Fruit fly (Drosophila melanogaster) whole organism, embryonic: ENCODE results near the gene twe.

Experiments used
- Adf1 ChIP-seq: fragments of 200-800 bp; sonication (Bioruptor generic); IDR thresholded peaks from 2 replicates; pipeline ENCODE4 v1.3.6; 2022; ENCODE audit warnings: missing biosample characterization, missing genetic modification characterization
- CG10462 ChIP-seq: fragments of 200-800 bp; sonication (Bioruptor generic); optimal IDR thresholded peaks from 2 replicates; lab custom pipeline; 2016; ENCODE audit warnings: missing biosample characterization, missing genetic modification characterization
- CG10979 ChIP-seq: fragments of 200-800 bp; sonication (Bioruptor generic); optimal IDR thresholded peaks from 2 replicates; lab custom pipeline; 2018; ENCODE audit warnings: missing biosample characterization, mild to moderate bottlenecking, missing genetic modification characterization, moderate library complexity
- CG12769 ChIP-seq: fragments of 200-800 bp; sonication (Bioruptor generic); optimal IDR thresholded peaks from 2 replicates; lab custom pipeline; 2019; ENCODE audit warnings: missing biosample characterization, mild to moderate bottlenecking, missing genetic modification characterization, moderate library complexity
- CG14710 ChIP-seq: fragments of 200-800 bp; sonication (Bioruptor generic); optimal IDR thresholded peaks from 3 replicates; lab custom pipeline; 2019; ENCODE audit warnings: missing biosample characterization, mild to moderate bottlenecking, missing genetic modification characterization, moderate library complexity
- CG14860 ChIP-seq: fragments of 200-800 bp; sonication (Bioruptor generic); IDR thresholded peaks from 3 replicates; pipeline ENCODE4 v1.3.6; 2022; ENCODE audit warnings: missing biosample characterization, missing genetic modification characterization; ENCODE audit not compliant: partially characterized antibody
- CG15011 ChIP-seq: fragments of 200-800 bp; sonication (Bioruptor generic); optimal IDR thresholded peaks from 3 replicates; lab custom pipeline; 2018; ENCODE audit warnings: missing biosample characterization, mild to moderate bottlenecking, missing genetic modification characterization
- CG16779 ChIP-seq: fragments of 200-800 bp; sonication (Bioruptor generic); IDR thresholded peaks from 2 replicates; pipeline ENCODE4 v1.3.6; 2022; ENCODE audit warnings: missing biosample characterization, missing genetic modification characterization
- CG17568 ChIP-seq: fragments of 200-800 bp; sonication (Bioruptor generic); optimal IDR thresholded peaks from 2 replicates; lab custom pipeline; 2018; ENCODE audit warnings: missing biosample characterization, mild to moderate bottlenecking, missing genetic modification characterization, moderate library complexity
- CG17912 ChIP-seq: fragments of 200-800 bp; sonication (Bioruptor generic); optimal IDR thresholded peaks from 2 replicates; lab custom pipeline; 2018; ENCODE audit warnings: missing biosample characterization, mild to moderate bottlenecking, missing genetic modification characterization
- CG3065 ChIP-seq: fragments of 200-800 bp; sonication (Bioruptor generic); optimal IDR thresholded peaks from 2 replicates; lab custom pipeline; 2016; ENCODE audit warnings: missing biosample characterization, missing genetic modification characterization
- CG31224 ChIP-seq: fragments of 200-800 bp; sonication (Bioruptor generic); IDR thresholded peaks from 2 replicates; pipeline ENCODE4 v1.3.6; 2022; ENCODE audit warnings: missing biosample characterization, missing genetic modification characterization
- CG31441 ChIP-seq: fragments of 200-800 bp; sonication (Bioruptor generic); IDR thresholded peaks from 2 replicates; pipeline ENCODE4 v1.3.6; 2022; ENCODE audit warnings: missing biosample characterization, missing genetic modification characterization
- CG34422 ChIP-seq: fragments of 200-800 bp; sonication (Bioruptor generic); IDR thresholded peaks from 3 replicates; pipeline ENCODE4 v1.3.6; 2022; ENCODE audit warnings: missing biosample characterization, missing genetic modification characterization
- CG8281 ChIP-seq: fragments of 200-800 bp; sonication (Bioruptor generic); optimal IDR thresholded peaks from 2 replicates; lab custom pipeline; 2018; ENCODE audit warnings: missing biosample characterization, mild to moderate bottlenecking, missing genetic modification characterization, moderate library complexity
- CG8924 ChIP-seq: fragments of 200-800 bp; optimal IDR thresholded peaks from 3 replicates; lab custom pipeline; 2019; ENCODE audit warnings: missing biosample characterization, mild to moderate bottlenecking, missing genetic modification characterization, moderate library complexity
- CG9817 ChIP-seq: fragments of 200-800 bp; sonication (Bioruptor generic); optimal IDR thresholded peaks from 2 replicates; lab custom pipeline; 2018; ENCODE audit warnings: missing biosample characterization, mild to moderate bottlenecking, missing genetic modification characterization, moderate library complexity
- CTCF ChIP-seq: fragments of 200-800 bp; sonication (Bioruptor generic); optimal IDR thresholded peaks from 2 replicates; lab custom pipeline; 2017; ENCODE audit warnings: missing biosample characterization, mild to moderate bottlenecking, missing genetic modification characterization, moderate library complexity
- CrebB ChIP-seq: fragments of 200-800 bp; sonication (Bioruptor generic); optimal IDR thresholded peaks from 3 replicates; lab custom pipeline; 2018; ENCODE audit warnings: missing biosample characterization, mild to moderate bottlenecking, missing genetic modification characterization
- Dad ChIP-seq: fragments of 200-800 bp; sonication (Bioruptor generic); optimal IDR thresholded peaks from 3 replicates; lab custom pipeline; 2016; ENCODE audit warnings: missing biosample characterization, missing genetic modification characterization
- Elba2 ChIP-seq: fragments of 200-800 bp; sonication (Bioruptor generic); optimal IDR thresholded peaks from 3 replicates; lab custom pipeline; 2016; ENCODE audit warnings: missing biosample characterization, missing genetic modification characterization
- HLH3B ChIP-seq: fragments of 200-800 bp; sonication (Bioruptor generic); IDR thresholded peaks from 2 replicates; pipeline ENCODE4 v1.3.6; 2022; ENCODE audit warnings: missing biosample characterization, missing genetic modification characterization
- HLH54F ChIP-seq: fragments of 200-800 bp; sonication (Bioruptor generic); optimal IDR thresholded peaks from 3 replicates; lab custom pipeline; 2016; ENCODE audit warnings: missing biosample characterization, missing genetic modification characterization
- Lhr ChIP-seq: fragments of 200-800 bp; sonication (Bioruptor generic); optimal IDR thresholded peaks from 3 replicates; lab custom pipeline; 2017; ENCODE audit warnings: mild to moderate bottlenecking, missing biosample characterization, missing genetic modification reagents, missing genetic modification characterization
- Lim3 ChIP-seq: fragments of 200-800 bp; sonication (Bioruptor generic); IDR thresholded peaks from 2 replicates; pipeline ENCODE4 v1.3.6; 2022; ENCODE audit warnings: missing biosample characterization, missing genetic modification characterization
- MESR4 ChIP-seq: fragments of 200-800 bp; sonication (Bioruptor generic); optimal IDR thresholded peaks from 2 replicates; lab custom pipeline; 2018; ENCODE audit warnings: missing biosample characterization, mild to moderate bottlenecking, missing genetic modification characterization, moderate library complexity
- Mad ChIP-seq: fragments of 200-800 bp; sonication (Bioruptor generic); optimal IDR thresholded peaks from 2 replicates; lab custom pipeline; 2016; ENCODE audit warnings: missing biosample characterization, missing genetic modification characterization
- NC2α ChIP-seq: fragments of 200-800 bp; sonication (Bioruptor generic); optimal IDR thresholded peaks from 2 replicates; lab custom pipeline; 2016; ENCODE audit warnings: missing biosample characterization, missing genetic modification characterization
- Oli ChIP-seq: fragments of 200-800 bp; sonication (Bioruptor generic); optimal IDR thresholded peaks from 2 replicates; lab custom pipeline; 2018; ENCODE audit warnings: missing biosample characterization, mild to moderate bottlenecking, missing genetic modification characterization, moderate library complexity
- Scr ChIP-seq: fragments of 200-800 bp; sonication (Bioruptor generic); IDR thresholded peaks from 2 replicates; pipeline ENCODE4 v1.3.6; 2022; ENCODE audit warnings: missing biosample characterization, missing genetic modification characterization; ENCODE audit not compliant: partially characterized antibody
- Taf1 ChIP-seq: fragments of 200-800 bp; sonication (Bioruptor generic); IDR thresholded peaks from 2 replicates; pipeline ENCODE4 v1.3.6; 2022; ENCODE audit warnings: missing biosample characterization, missing genetic modification characterization
- cad ChIP-seq: fragments of >200 bp; optimal IDR thresholded peaks from 2 replicates; lab custom pipeline; 2017; ENCODE audit warnings: missing biosample characterization, missing genetic modification characterization
- crc ChIP-seq: fragments of 200-800 bp; sonication (Bioruptor generic); optimal IDR thresholded peaks from 2 replicates; lab custom pipeline; 2016; ENCODE audit warnings: missing biosample characterization, missing genetic modification characterization
- crol ChIP-seq: fragments of 200-800 bp; sonication (Bioruptor generic); IDR thresholded peaks from 2 replicates; pipeline ENCODE4 v1.3.6; 2022; ENCODE audit warnings: missing biosample characterization, missing genetic modification characterization
- dmrt11E ChIP-seq: fragments of 200-800 bp; sonication (Bioruptor generic); optimal IDR thresholded peaks from 3 replicates; lab custom pipeline; 2018; ENCODE audit warnings: missing biosample characterization, mild to moderate bottlenecking, missing genetic modification characterization, moderate library complexity
- eve ChIP-seq, 2 experiments: fragments of >200 bp; optimal IDR thresholded peaks; 2 replicates each; lab custom pipeline; 2017; ENCODE audit warnings: missing biosample characterization in 2 of 2, missing genetic modification characterization in 2 of 2
- fd64A ChIP-seq: fragments of 200-800 bp; sonication (Bioruptor generic); optimal IDR thresholded peaks from 3 replicates; lab custom pipeline; 2018; ENCODE audit warnings: missing biosample characterization, mild to moderate bottlenecking, missing genetic modification characterization
- gce ChIP-seq: fragments of 200-800 bp; sonication (Bioruptor generic); IDR thresholded peaks from 3 replicates; pipeline ENCODE4 v1.3.6; 2022; ENCODE audit warnings: missing biosample characterization, missing genetic modification characterization
- gsb ChIP-seq: fragments of 200-800 bp; sonication (Bioruptor generic); IDR thresholded peaks from 2 replicates; pipeline ENCODE4 v1.3.6; 2022; ENCODE audit warnings: missing biosample characterization, missing genetic modification characterization
- her ChIP-seq: fragments of 200-800 bp; sonication (Bioruptor generic); optimal IDR thresholded peaks from 2 replicates; lab custom pipeline; 2016; ENCODE audit warnings: missing biosample characterization, missing genetic modification characterization
- mam ChIP-seq: fragments of 200-800 bp; sonication (Bioruptor generic); optimal IDR thresholded peaks from 3 replicates; lab custom pipeline; 2016; ENCODE audit warnings: missing biosample characterization, missing genetic modification characterization
- oc ChIP-seq: fragments of 200-800 bp; sonication (Bioruptor generic); optimal IDR thresholded peaks from 2 replicates; lab custom pipeline; 2018; ENCODE audit warnings: missing biosample characterization, mild to moderate bottlenecking, missing genetic modification characterization, moderate library complexity
- pros ChIP-seq: fragments of 200-800 bp; sonication (Bioruptor generic); optimal IDR thresholded peaks from 3 replicates; lab custom pipeline; 2019; ENCODE audit warnings: missing biosample characterization, mild to moderate bottlenecking, missing genetic modification characterization, moderate library complexity
- run ChIP-seq: fragments of 200-800 bp; sonication (Bioruptor generic); optimal IDR thresholded peaks from 3 replicates; lab custom pipeline; 2018; ENCODE audit warnings: missing biosample characterization, mild to moderate bottlenecking, missing genetic modification characterization
- salm ChIP-seq: fragments of 200-800 bp; sonication (Bioruptor generic); optimal IDR thresholded peaks from 2 replicates; lab custom pipeline; 2018; ENCODE audit warnings: missing biosample characterization, mild to moderate bottlenecking, missing genetic modification characterization
- sc ChIP-seq, 3 experiments: fragments of >200 bp in 2 of 3; fragments of 200-800 bp in 1 of 3; sonication (Bioruptor generic) in 1 of 3; optimal IDR thresholded peaks; 2 replicates in 2 of 3; 3 replicates in 1 of 3; lab custom pipeline; 2017; ENCODE audit warnings: mild to moderate bottlenecking in 1 of 3, missing biosample characterization in 1 of 3, missing genetic modification characterization in 1 of 3, missing genetic modification reagents in 1 of 3
- sima ChIP-seq: fragments of 200-800 bp; sonication (Bioruptor generic); optimal IDR thresholded peaks from 2 replicates; lab custom pipeline; 2016; ENCODE audit warnings: missing biosample characterization, missing genetic modification characterization
- sr ChIP-seq: fragments of 200-800 bp; sonication (Bioruptor generic); IDR thresholded peaks from 3 replicates; pipeline ENCODE4 v1.3.6; 2022; ENCODE audit warnings: missing biosample characterization, missing genetic modification characterization
- trh ChIP-seq: fragments of 200-800 bp; sonication (Bioruptor generic); optimal IDR thresholded peaks from 2 replicates; lab custom pipeline; 2016; ENCODE audit warnings: missing biosample characterization, missing genetic modification characterization
- tx ChIP-seq: fragments of 200-800 bp; sonication (Bioruptor generic); optimal IDR thresholded peaks from 2 replicates; lab custom pipeline; 2016; ENCODE audit warnings: missing biosample characterization, missing genetic modification characterization
- vfl ChIP-seq: fragments of 200-800 bp; sonication (Bioruptor generic); optimal IDR thresholded peaks from 2 replicates; lab custom pipeline; 2016; ENCODE audit warnings: missing biosample characterization, missing genetic modification characterization

Gene twe

dm6 chr2L:16279774-16280252 lies 18.1 kb upstream of the twe start (continued):
- TF ChIP-seq CG8281 (tag; lab: Kevin White, UChicago) (peak; percentile 78), CG17568 (peak; percentile 79), Taf1 (0 out of 2 replicates have a peak, but pooled peaks have one; percentile 18), gce (GFP tag; lab: Robert Waterston, UW) (peak; percentile 45; the same call in 1 of the 3 replicates), HLH54F (GFP tag; lab: Kevin White, UChicago) (peak; percentile 79), Adf1 (GFP tag; lab: Robert Waterston, UW) (no peak), CG10979 (tag; lab: Kevin White, UChicago) (peak; percentile 95), CrebB (tag; lab: Kevin White, UChicago) (peak; percentile 75), tx (GFP tag; lab: Kevin White, UChicago) (peak; percentile 71), sima (GFP tag; lab: Kevin White, UChicago) (peak; percentile 51), Oli (tag; lab: Kevin White, UChicago) (peak; percentile 97), oc (peak; percentile 89), sr (GFP tag; lab: Robert Waterston, UW) (0 out of 3 replicates have a peak, but pooled peaks have one; percentile 6), CG9817 (tag; lab: Kevin White, UChicago) (peak; percentile 79), sc (optimal IDR thresholded peaks at IDR 0.05; lab: Kevin White, UChicago) (no peak), sc (GFP tag; optimal IDR thresholded peaks at IDR 0.05; lab: Kevin White, UChicago) (peak; percentile 91), CG12769 (tag; lab: Kevin White, UChicago) (peak; percentile 73), CG14860 (no peak), Dad (GFP tag; lab: Kevin White, UChicago) (peak; percentile 57), trh (GFP tag; lab: Kevin White, UChicago) (peak; percentile 81), CG8924 (tag; lab: Kevin White, UChicago) (peak; percentile 96), dmrt11E (tag; lab: Kevin White, UChicago) (peak; percentile 93), MESR4 (GFP tag; lab: Kevin White, UChicago) (peak; percentile 24), mam (GFP tag; lab: Kevin White, UChicago) (peak; percentile 80), Elba2 (no peak), CG14710 (peak; percentile 94), pros (GFP tag; lab: Kevin White, UChicago) (no peak), fd64A (GFP tag; lab: Kevin White, UChicago) (peak; percentile 81), CG10462 (GFP tag; lab: Kevin White, UChicago) (peak; percentile 89), CG34422 (GFP tag; lab: Robert Waterston, UW) (peak; percentile 76; the same call in 2 of the 3 replicates), crol (GFP tag; lab: Robert Waterston, UW) (0 out of 2 replicates have a peak, but pooled peaks have one; percentile 8), CG16779 (no peak), Lim3 (GFP tag; lab: Robert Waterston, UW) (peak; percentile 55), CG31441 (GFP tag; lab: Robert Waterston, UW) (peak; percentile 97), cad (peak; percentile 74), HLH3B (peak; percentile 83), CTCF (peak; percentile 63), Scr (GFP tag; lab: Robert Waterston, UW) (no peak), Mad (GFP tag; lab: Kevin White, UChicago) (peak; percentile 84), Lhr (peak; percentile 81), CG3065 (peak; percentile 79), her (GFP tag; lab: Kevin White, UChicago) (peak; percentile 58), gsb (GFP tag; lab: Robert Waterston, UW) (no peak), run (peak; percentile 91), eve (GFP tag; optimal IDR thresholded peaks at IDR 0.05; lab: Kevin White, UChicago) (peak in 1 of 2 experiments; percentile 97), CG31224 (GFP tag; lab: Robert Waterston, UW) (peak; percentile 38; the same call in 1 of the 2 replicates), NC2α (GFP tag; lab: Kevin White, UChicago) (peak; percentile 72), salm (peak; percentile 92), CG17912 (GFP tag; lab: Kevin White, UChicago) (peak; percentile 25), crc (peak; percentile 11), CG15011 (GFP tag; lab: Kevin White, UChicago) (peak; percentile 80), vfl (GFP tag; lab: Kevin White, UChicago) (peak; percentile 19)
